Fruit fly (Drosophila melanogaster) whole organism, pupa: ENCODE measurements around the gene CG12104.

Experiments
- CG10348 ChIP-seq: fragments of 200-800 bp; sonication (Bioruptor generic); IDR thresholded peaks from 2 replicates; pipeline ENCODE4 v1.3.6; 2022; ENCODE audit warnings: missing biosample characterization, missing genetic modification characterization
- CG12605 ChIP-seq: fragments of 200-800 bp; sonication (Bioruptor generic); IDR thresholded peaks from 2 replicates; pipeline ENCODE4 v1.3.6; 2022; ENCODE audit warnings: missing biosample characterization, missing genetic modification characterization
- CG13204 ChIP-seq: fragments of 200-800 bp; sonication (Bioruptor generic); optimal IDR thresholded peaks from 2 replicates; lab custom pipeline; 2018; ENCODE audit warnings: missing biosample characterization, mild to moderate bottlenecking, missing genetic modification characterization, moderate library complexity
- CG14655 ChIP-seq: fragments of 200-800 bp; sonication (Bioruptor generic); optimal IDR thresholded peaks from 3 replicates; lab custom pipeline; 2017; ENCODE audit warnings: mild to moderate bottlenecking, missing biosample characterization, missing genetic modification reagents, missing genetic modification characterization
- CG15710 ChIP-seq: fragments of 200-800 bp; sonication (Bioruptor generic); optimal IDR thresholded peaks from 2 replicates; lab custom pipeline; 2018; ENCODE audit warnings: missing biosample characterization, mild to moderate bottlenecking, missing genetic modification characterization, moderate library complexity
- CG17806 ChIP-seq: fragments of 200-800 bp; sonication (Bioruptor generic); optimal IDR thresholded peaks from 2 replicates; lab custom pipeline; 2018; ENCODE audit warnings: missing biosample characterization, mild to moderate bottlenecking, missing genetic modification characterization, moderate library complexity
- CG32121 ChIP-seq: fragments of 200-800 bp; sonication (Bioruptor generic); IDR thresholded peaks from 2 replicates; pipeline ENCODE4 v1.3.6; 2022; ENCODE audit warnings: missing biosample characterization, missing genetic modification characterization
- CG34367 ChIP-seq: fragments of 200-800 bp; sonication (Bioruptor generic); optimal IDR thresholded peaks from 2 replicates; lab custom pipeline; 2018; ENCODE audit warnings: missing biosample characterization, mild to moderate bottlenecking, missing genetic modification characterization
- CG4496 ChIP-seq: fragments of 200-800 bp; sonication (Bioruptor generic); IDR thresholded peaks from 3 replicates; pipeline ENCODE4 v1.3.6; 2022; ENCODE audit warnings: missing biosample characterization, missing genetic modification characterization
- CG8159 ChIP-seq: fragments of 200-800 bp; sonication (Bioruptor generic); optimal IDR thresholded peaks from 3 replicates; lab custom pipeline; 2018; ENCODE audit warnings: missing biosample characterization, mild to moderate bottlenecking, missing genetic modification characterization, moderate library complexity
- CG8301 ChIP-seq: fragments of 200-800 bp; sonication (Bioruptor generic); optimal IDR thresholded peaks from 2 replicates; lab custom pipeline; 2018; ENCODE audit warnings: missing biosample characterization, mild to moderate bottlenecking, missing genetic modification characterization
- CG9948 ChIP-seq: fragments of 200-800 bp; sonication (Bioruptor generic); optimal IDR thresholded peaks from 2 replicates; lab custom pipeline; 2018; ENCODE audit warnings: missing biosample characterization, mild to moderate bottlenecking, missing genetic modification characterization, moderate library complexity
- D1 ChIP-seq: fragments of 200-800 bp; sonication (Bioruptor generic); optimal IDR thresholded peaks from 2 replicates; lab custom pipeline; 2018; ENCODE audit warnings: missing biosample characterization, mild to moderate bottlenecking, missing genetic modification characterization, moderate library complexity
- EcR ChIP-seq: fragments of 200-800 bp; sonication (Bioruptor generic); optimal IDR thresholded peaks from 3 replicates; lab custom pipeline; 2019; ENCODE audit warnings: missing biosample characterization, missing genetic modification characterization, mild to moderate bottlenecking, moderate library complexity, missing genetic modification reagents
- Ets98B ChIP-seq: fragments of 200-800 bp; sonication (Bioruptor generic); IDR thresholded peaks from 2 replicates; pipeline ENCODE4 v1.3.6; 2022; ENCODE audit warnings: missing biosample characterization, missing genetic modification characterization
- Pif1A ChIP-seq: fragments of 200-800 bp; sonication (Bioruptor generic); optimal IDR thresholded peaks from 3 replicates; lab custom pipeline; 2016; ENCODE audit warnings: missing biosample characterization, missing genetic modification characterization
- Pif1B ChIP-seq: fragments of 200-800 bp; sonication (Bioruptor generic); optimal IDR thresholded peaks from 3 replicates; lab custom pipeline; 2016; ENCODE audit warnings: missing biosample characterization, missing genetic modification characterization
- Snoo ChIP-seq: fragments of 200-800 bp; sonication (Bioruptor generic); optimal IDR thresholded peaks from 3 replicates; lab custom pipeline; 2017; ENCODE audit warnings: missing biosample characterization, mild to moderate bottlenecking, missing genetic modification characterization, inconsistent platforms
- fd96Ca ChIP-seq: fragments of 200-800 bp; sonication (Bioruptor generic); IDR thresholded peaks from 3 replicates; pipeline ENCODE4 v1.3.6; 2022; ENCODE audit warnings: missing biosample characterization, missing genetic modification characterization
- gl ChIP-seq: fragments of 200-800 bp; sonication (Bioruptor generic); optimal IDR thresholded peaks from 2 replicates; lab custom pipeline; 2018; ENCODE audit warnings: missing biosample characterization, mild to moderate bottlenecking, missing genetic modification characterization
- rn ChIP-seq: fragments of 200-800 bp; sonication (Bioruptor generic); IDR thresholded peaks from 2 replicates; pipeline ENCODE4 v1.3.6; 2022; ENCODE audit warnings: missing biosample characterization, missing genetic modification characterization

CG12104 gene

DNA sequence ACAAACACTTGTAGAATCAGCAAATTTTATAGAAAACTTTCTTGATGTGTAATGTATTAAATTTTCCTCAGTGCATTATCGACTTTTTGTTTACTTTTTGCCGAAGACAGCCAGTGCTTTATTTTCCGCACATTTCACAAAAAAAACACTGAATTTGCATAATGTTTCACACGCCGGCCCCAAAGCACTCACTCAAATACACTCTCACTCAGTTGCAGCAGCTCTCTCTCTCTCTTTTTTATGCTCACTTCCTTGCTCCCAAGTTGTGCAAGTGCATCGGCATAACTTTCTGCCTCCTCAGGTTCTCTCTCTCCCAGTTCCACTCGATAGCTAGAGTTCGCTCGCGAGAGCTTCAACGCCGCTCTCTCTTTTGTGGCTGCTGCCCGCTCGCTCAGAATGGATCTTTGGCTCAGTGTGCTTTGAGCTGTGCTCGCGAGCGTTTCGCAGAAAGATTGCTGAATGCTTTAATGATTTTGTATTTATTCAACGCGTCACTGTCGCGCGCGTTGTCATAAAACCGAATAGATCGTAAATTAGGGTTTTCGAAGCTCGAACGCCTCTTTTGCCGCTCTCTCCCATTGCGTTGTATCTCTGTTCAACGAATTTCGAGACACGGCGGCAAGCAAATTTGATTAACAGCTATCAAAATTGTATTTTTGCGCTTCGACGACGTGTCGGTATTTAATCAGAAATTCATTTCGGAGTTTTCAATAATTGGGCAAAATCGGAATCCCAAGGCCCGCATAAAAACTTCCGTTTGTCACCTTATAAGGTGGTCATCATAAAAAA lies 16.0 kb downstream of the CG12104 start:
- TF ChIP-seq CG4496 (GFP tag; lab: Robert Waterston, UW): peak; percentile 81
- peak; percentile 60; the same call in 1 of the 2 replicates for TF ChIP-seq CG32121
- peak; percentile 82 for TF ChIP-seq CG14655
- peak; percentile 77 for TF ChIP-seq EcR (GFP tag; lab: Kevin White, UChicago)
- no peak for TF ChIP-seq CG10348
- TF ChIP-seq CG12605 (GFP tag; lab: Robert Waterston, UW): peak; percentile 92
- peak; percentile 31 for TF ChIP-seq Snoo (tag; lab: Kevin White, UChicago)
- TF ChIP-seq gl (tag; lab: Kevin White, UChicago): peak; percentile 53
- TF ChIP-seq Ets98B (GFP tag; lab: Robert Waterston, UW): peak; percentile 85
- TF ChIP-seq CG34367: peak; percentile 9
- peak; percentile 23 for TF ChIP-seq CG9948 (tag; lab: Kevin White, UChicago)
- 0 out of 2 replicates have a peak, but pooled peaks have one; percentile 12 for TF ChIP-seq rn (GFP tag; lab: Robert Waterston, UW)
- TF ChIP-seq Pif1B: peak; percentile 88
- peak; percentile 59 for TF ChIP-seq CG8301 (tag; lab: Kevin White, UChicago)
- TF ChIP-seq CG17806 (tag; lab: Kevin White, UChicago): peak; percentile 47
- TF ChIP-seq Pif1A (GFP tag; lab: Kevin White, UChicago): peak; percentile 76
- peak; percentile 55 for TF ChIP-seq CG8159 (tag; lab: Kevin White, UChicago)
- TF ChIP-seq CG15710 (tag; lab: Kevin White, UChicago): no peak
- TF ChIP-seq CG13204 (GFP tag; lab: Kevin White, UChicago): peak; percentile 46
- no peak for TF ChIP-seq D1 (tag; lab: Kevin White, UChicago)
- TF ChIP-seq fd96Ca (GFP tag; lab: Robert Waterston, UW): peak; percentile 68
- TF ChIP-seq, all 21 proteins: peak for 18

- peak; percentile 82 for TF ChIP-seq CG10348
- peak; percentile 84 for TF ChIP-seq Pif1B
- no peak for TF ChIP-seq EcR (GFP tag; lab: Kevin White, UChicago)
- TF ChIP-seq Snoo (tag; lab: Kevin White, UChicago): peak; percentile 90
- TF ChIP-seq fd96Ca (GFP tag; lab: Robert Waterston, UW): peak; percentile 97
- TF ChIP-seq CG4496 (GFP tag; lab: Robert Waterston, UW): peak; percentile 96
- peak; percentile 88 for TF ChIP-seq CG12605 (GFP tag; lab: Robert Waterston, UW)
- peak; percentile 93 for TF ChIP-seq rn (GFP tag; lab: Robert Waterston, UW)
- peak; percentile 95 for TF ChIP-seq CG32121
- peak; percentile 90 for TF ChIP-seq Pif1A (GFP tag; lab: Kevin White, UChicago)
- no peak for TF ChIP-seq CG13204 (GFP tag; lab: Kevin White, UChicago)
- peak; percentile 30 for TF ChIP-seq CG34367
- peak; percentile 97 for TF ChIP-seq Ets98B (GFP tag; lab: Robert Waterston, UW)
- no peak for TF ChIP-seq D1 (tag; lab: Kevin White, UChicago)
- TF ChIP-seq CG14655: peak; percentile 87
- peak; percentile 86 for TF ChIP-seq CG8301 (tag; lab: Kevin White, UChicago)
- TF ChIP-seq CG9948 (tag; lab: Kevin White, UChicago): peak; percentile 71
- peak; percentile 83 for TF ChIP-seq CG8159 (tag; lab: Kevin White, UChicago)
- TF ChIP-seq CG17806 (tag; lab: Kevin White, UChicago): peak; percentile 79
- TF ChIP-seq CG15710 (tag; lab: Kevin White, UChicago): peak; percentile 62
- peak; percentile 67 for TF ChIP-seq gl (tag; lab: Kevin White, UChicago)
These were observed 17.7 kb downstream of the CG12104 start for dm6 chr3L:1584781-1585180.

DNA sequence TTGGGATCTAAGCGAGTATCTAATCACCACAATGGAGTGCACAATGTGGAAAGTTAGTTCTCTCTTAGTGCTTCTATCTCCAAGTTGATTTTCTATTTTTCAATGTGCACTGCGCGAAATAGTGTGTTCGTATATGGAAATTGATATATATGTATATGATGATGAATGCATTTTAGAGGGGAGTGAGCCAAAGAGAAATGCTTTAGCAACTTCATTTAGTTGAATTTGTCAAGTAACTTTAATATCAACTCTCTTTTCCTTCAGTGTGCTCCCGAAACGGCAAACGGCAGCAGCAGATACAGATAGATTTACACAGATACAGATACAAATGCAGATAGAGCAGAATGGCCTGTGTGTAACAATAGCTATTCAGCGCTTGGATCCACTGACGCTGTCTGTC lies 18.5 kb downstream of the CG12104 start:
- TF ChIP-seq CG13204 (GFP tag; lab: Kevin White, UChicago) (no peak), EcR (GFP tag; lab: Kevin White, UChicago) (no peak), fd96Ca (GFP tag; lab: Robert Waterston, UW) (peak; percentile 90), CG9948 (tag; lab: Kevin White, UChicago) (peak; percentile 28), CG12605 (GFP tag; lab: Robert Waterston, UW) (peak; percentile 85), Snoo (tag; lab: Kevin White, UChicago) (no peak), CG34367 (no peak), rn (GFP tag; lab: Robert Waterston, UW) (peak; percentile 49; the same call in 1 of the 2 replicates), D1 (tag; lab: Kevin White, UChicago) (no peak), CG15710 (tag; lab: Kevin White, UChicago) (no peak), Ets98B (GFP tag; lab: Robert Waterston, UW) (peak; percentile 92), CG8301 (tag; lab: Kevin White, UChicago) (peak; percentile 83), Pif1A (GFP tag; lab: Kevin White, UChicago) (peak; percentile 84), CG4496 (GFP tag; lab: Robert Waterston, UW) (peak; percentile 89), CG32121 (peak; percentile 71; the same call in 1 of the 2 replicates), CG17806 (tag; lab: Kevin White, UChicago) (no peak), CG10348 (peak; percentile 39; the same call in 1 of the 2 replicates), Pif1B (peak; percentile 53), CG14655 (peak; percentile 54), CG8159 (tag; lab: Kevin White, UChicago) (no peak), gl (tag; lab: Kevin White, UChicago) (no peak)

- TF ChIP-seq CG17806 (tag; lab: Kevin White, UChicago): no peak
- TF ChIP-seq CG8301 (tag; lab: Kevin White, UChicago): no peak
These were observed 21.7 kb downstream of the CG12104 start for dm6 chr3L:1580821-1581220.

- TF ChIP-seq CG32121: 0 out of 2 replicates have a peak, but pooled peaks have one; percentile 13
- no peak for TF ChIP-seq CG34367
These were observed 22.3 kb downstream of the CG12104 start for dm6 chr3L:1580194-1580593.
